Worm (Caenorhabditis elegans): Measurements from ENCODE around the gene C04E7.1.

C04E7.1 gene

ce11 chrX:371761-372285 lies 13.9 kb downstream of the C04E7.1 start, which contains the start of gene nrde-3:
TSS of gene nrde-3 (plus strand) at chrX:372235.
- TF ChIP-seq ekl-4 (GFP tag; IDR thresholded peaks at IDR 0.05) = no peak
- TF ChIP-seq lin-40 (tag; optimal IDR thresholded peaks at IDR 0.05) = no peak
- TF ChIP-seq D2030.7 (GFP tag; IDR thresholded peaks at IDR 0.05) = no peak
- TF ChIP-seq ccch-3 (GFP tag; optimal IDR thresholded peaks at IDR 0.05) = no peak
- no peak for TF ChIP-seq hlh-12 (tag; optimal IDR thresholded peaks at IDR 0.05)
- no peak for TF ChIP-seq F33H1.4 (GFP tag; IDR thresholded peaks at IDR 0.05)
- no peak for TF ChIP-seq ceh-58 (GFP tag; IDR thresholded peaks at IDR 0.05)
- no peak for TF ChIP-seq madf-10 (tag; optimal IDR thresholded peaks at IDR 0.05)
- no peak for TF ChIP-seq Y67H2A.10 (GFP tag; conservative IDR thresholded peaks at IDR 0.05)
- TF ChIP-seq egl-18 (GFP tag; IDR thresholded peaks at IDR 0.05) = no peak
- TF ChIP-seq nfya-1 (tag; optimal IDR thresholded peaks at IDR 0.05; ENCODE audit: borderline replicate concordance, insufficient read depth) = no peak
- no peak for TF ChIP-seq athp-1 (tag; optimal IDR thresholded peaks at IDR 0.05)

ce11 chrX:380505-380904 lies 22.6 kb downstream of the C04E7.1 start, which contains the start of gene R04A9.3:
TSS of gene R04A9.3 (minus strand) at chrX:380605.
- TF ChIP-seq unc-130 (GFP tag; optimal IDR thresholded peaks at IDR 0.05) = no peak
- TF ChIP-seq snpc-1.1 (tag; optimal IDR thresholded peaks at IDR 0.05; ENCODE audit: insufficient read depth) = no peak
- no peak for TF ChIP-seq Y53F4B.3 (GFP tag; IDR thresholded peaks at IDR 0.05)

DNA sequence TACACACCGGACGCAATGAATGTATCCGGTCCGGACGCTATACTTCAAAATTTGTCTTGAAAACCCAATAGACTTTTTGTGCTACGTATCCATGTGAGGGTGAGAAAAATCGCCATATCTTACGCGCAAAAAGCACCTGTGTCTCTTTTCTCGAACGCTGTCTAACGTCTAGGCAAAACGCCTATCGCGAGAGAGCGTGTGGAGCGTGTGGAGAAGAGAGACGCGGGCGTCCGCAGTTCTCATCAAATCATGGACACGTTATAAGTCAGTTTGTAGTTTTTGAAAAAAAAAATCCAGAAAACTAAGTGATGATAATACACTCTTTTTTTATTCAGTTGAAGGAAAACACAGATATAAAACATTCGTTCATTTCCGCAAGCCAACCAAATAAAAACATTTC lies 23.1 kb downstream of the C04E7.1 start:
- TF ChIP-seq lin-40 (tag; optimal IDR thresholded peaks at IDR 0.05) (peak; percentile 26), lag-1 (GFP tag; IDR thresholded peaks at IDR 0.05) (no peak), mcd-1 (GFP tag; IDR thresholded peaks at IDR 0.05) (0 out of 2 replicates have a peak, but pooled peaks have one; percentile 7), hmg-1.2 (GFP tag; IDR thresholded peaks at IDR 0.05) (peak; percentile 53; the same call in 1 of the 2 replicates), Y53G8AR.9 (GFP tag; conservative IDR thresholded peaks at IDR 0.05) (no peak), xnd-1 (tag; optimal IDR thresholded peaks at IDR 0.05) (no peak), tlf-1 (GFP tag; optimal IDR thresholded peaks at IDR 0.05) (no peak), nhr-80 (tag; optimal IDR thresholded peaks at IDR 0.05) (peak; percentile 16), lsl-1 (GFP tag; optimal IDR thresholded peaks at IDR 0.05) (no peak), attf-3 (GFP tag; conservative IDR thresholded peaks at IDR 0.05) (no peak), die-1 (tag; optimal IDR thresholded peaks at IDR 0.05) (no peak), mes-4 (tag; optimal IDR thresholded peaks at IDR 0.05) (no peak), madf-8 (GFP tag; conservative IDR thresholded peaks at IDR 0.05) (no peak), let-607 (tag; optimal IDR thresholded peaks at IDR 0.05) (peak; percentile 57 to 62), Y79H2A.3 (GFP tag; conservative IDR thresholded peaks at IDR 0.05) (no peak), Y67H2A.10 (GFP tag; conservative IDR thresholded peaks at IDR 0.05) (no peak), egl-44 (GFP tag; IDR thresholded peaks at IDR 0.05) (no peak), attf-5 (GFP tag; optimal IDR thresholded peaks at IDR 0.05) (peak; percentile 45), athp-1 (tag; optimal IDR thresholded peaks at IDR 0.05) (no peak), B0336.3 (GFP tag; IDR thresholded peaks at IDR 0.05) (no peak), dox-1 (GFP tag; IDR thresholded peaks at IDR 0.05) (0 out of 2 replicates have a peak, but pooled peaks have one; percentile 22)

DNA sequence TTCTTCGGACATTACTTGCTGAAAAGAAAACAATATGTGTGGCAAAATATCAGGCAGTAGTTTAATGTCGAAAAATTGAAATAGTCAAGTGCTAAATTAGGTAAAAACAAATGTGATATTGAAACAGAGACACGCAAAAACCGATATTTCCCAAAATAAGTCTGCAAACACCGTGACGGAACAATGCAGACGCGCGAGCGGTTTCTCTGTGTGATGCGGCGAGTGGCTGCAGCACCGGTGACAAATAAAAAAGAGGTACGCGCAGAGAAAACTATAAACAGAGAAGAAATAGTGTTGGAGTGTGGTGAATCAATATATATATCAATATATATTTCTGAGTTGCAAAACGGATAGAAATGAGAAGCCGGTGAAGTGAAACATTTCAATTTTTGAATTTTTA lies 24.8 kb downstream of the C04E7.1 start, which contains the start of gene ife-2:
Gene ife-2 (minus strand): TSS at position 18 of the 400 bp plus-strand sequence.
- peak; percentile 47; the same call in 1 of the 2 replicates for TF ChIP-seq mcd-1 (GFP tag; IDR thresholded peaks at IDR 0.05)
- no peak for TF ChIP-seq xnd-1 (tag; optimal IDR thresholded peaks at IDR 0.05)
- no peak for TF ChIP-seq sea-2 (GFP tag; IDR thresholded peaks at IDR 0.05)
- TF ChIP-seq him-1 (tag; optimal IDR thresholded peaks at IDR 0.05) = no peak
- TF ChIP-seq repo-1 (tag; optimal IDR thresholded peaks at IDR 0.05) = no peak
- no peak for TF ChIP-seq B0261.1 (tag; optimal IDR thresholded peaks at IDR 0.05)
- no peak for TF ChIP-seq athp-1 (tag; optimal IDR thresholded peaks at IDR 0.05)
- TF ChIP-seq nhr-120 (GFP tag; IDR thresholded peaks at IDR 0.05) = no peak
- no peak for TF ChIP-seq gei-17 (GFP tag; optimal IDR thresholded peaks at IDR 0.05)
- TF ChIP-seq aptf-2 (GFP tag; conservative IDR thresholded peaks at IDR 0.05) = no peak
- no peak for TF ChIP-seq Y79H2A.3 (GFP tag; conservative IDR thresholded peaks at IDR 0.05)
- TF ChIP-seq nhr-27 (tag; optimal IDR thresholded peaks at IDR 0.05) = no peak
- TF ChIP-seq let-607 (tag; optimal IDR thresholded peaks at IDR 0.05) = peak; percentile 53 to 74
- peak in 1 of 3 experiments; percentile 48 for TF ChIP-seq lin-35 (GFP tag; optimal IDR thresholded peaks at IDR 0.05)
- no peak for TF ChIP-seq F57A8.1 (GFP tag; optimal IDR thresholded peaks at IDR 0.05)
- TF ChIP-seq Y67H2A.10 (GFP tag; conservative IDR thresholded peaks at IDR 0.05) = no peak
- TF ChIP-seq K12H6.12 (tag; optimal IDR thresholded peaks at IDR 0.05) = peak; percentile 14

Data from whole organism, young adult.